Fruit fly (Drosophila melanogaster): ENCODE results near the gene CadN.
A peak's percentile ranks its signal among the peaks of the same experiment; 100 is the strongest.

Gene CadN

DNA sequence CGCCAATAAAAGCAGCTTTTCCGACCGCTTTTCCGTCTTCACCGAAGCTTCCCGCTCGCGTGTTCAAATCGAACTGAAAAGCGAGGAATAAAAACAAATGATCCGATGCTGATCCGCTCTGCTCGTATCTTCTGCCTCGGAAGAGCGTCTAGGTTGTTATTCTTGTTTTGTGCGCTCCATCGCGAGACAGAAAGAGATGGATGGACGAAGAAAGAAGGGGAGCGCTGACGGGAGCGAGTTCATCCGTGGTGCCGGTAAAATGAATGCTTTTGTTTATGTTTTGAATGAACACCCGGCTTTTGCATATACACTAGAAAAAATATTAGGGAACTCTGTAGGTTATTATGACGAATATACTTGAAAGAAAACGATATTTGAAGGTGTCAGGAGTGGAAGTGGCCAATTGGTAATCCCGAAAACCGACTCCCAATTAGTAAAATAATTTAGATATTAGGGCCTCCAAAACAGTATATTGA is at the start of gene CadN (continued):
- TF ChIP-seq esn (GFP tag; optimal IDR thresholded peaks at IDR 0.05) (peak; percentile 31), CG8632 (GFP tag; optimal IDR thresholded peaks at IDR 0.05) (no peak), CG32006 (GFP tag; optimal IDR thresholded peaks at IDR 0.05) (peak; percentile 64), Ets96B (tag; optimal IDR thresholded peaks at IDR 0.05) (peak; percentile 67), CG31627 (GFP tag; optimal IDR thresholded peaks at IDR 0.05) (no peak), CG6792 (GFP tag; optimal IDR thresholded peaks at IDR 0.05) (peak; percentile 30), pdm3 (GFP tag; optimal IDR thresholded peaks at IDR 0.05) (peak; percentile 38), Met (GFP tag; optimal IDR thresholded peaks at IDR 0.05) (peak; percentile 5)

- no peak for TF ChIP-seq dac (GFP tag; optimal IDR thresholded peaks at IDR 0.05)
- TF ChIP-seq Sox102F (GFP tag; optimal IDR thresholded peaks at IDR 0.05) = no peak
- TF ChIP-seq salr (GFP tag; optimal IDR thresholded peaks at IDR 0.05) = no peak
- no peak for TF ChIP-seq CG6854 (GFP tag; optimal IDR thresholded peaks at IDR 0.05)
- no peak for TF ChIP-seq acj6 (GFP tag; optimal IDR thresholded peaks at IDR 0.05)
- TF ChIP-seq Eip75B (GFP tag; optimal IDR thresholded peaks at IDR 0.05) = no peak
- TF ChIP-seq CG6792 (GFP tag; optimal IDR thresholded peaks at IDR 0.05) = no peak
- no peak for TF ChIP-seq Smox (GFP tag; optimal IDR thresholded peaks at IDR 0.05)
- no peak for TF ChIP-seq Sox15 (GFP tag; optimal IDR thresholded peaks at IDR 0.05)
- TF ChIP-seq svp (GFP tag) = no peak
These were observed 34.4 kb upstream of the CadN start, which contains the start of gene CG42830 for dm6 chr2L:17812572-17812971. Gene CG42830 (minus strand): TSS chr2L:17812672.

DNA sequence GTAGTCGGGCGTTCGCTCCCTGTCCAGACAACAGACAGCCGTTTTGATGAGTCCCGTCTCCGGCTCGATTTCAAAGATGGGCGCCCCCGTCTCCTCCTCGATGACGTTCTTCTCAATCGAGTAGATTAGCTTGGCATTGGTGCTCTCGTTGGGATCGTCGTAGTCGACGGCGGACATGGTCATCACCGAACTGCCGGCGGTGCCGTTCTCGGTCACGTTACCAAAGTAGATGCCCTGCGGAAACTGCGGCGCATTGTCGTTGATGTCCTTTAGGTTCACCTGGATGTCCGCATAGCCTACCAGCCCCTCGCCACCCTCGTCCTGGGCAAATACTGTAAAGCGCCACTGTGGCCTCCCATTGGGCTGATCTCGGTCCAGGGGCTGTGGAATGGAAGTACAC is 25.0 kb upstream of the CadN start:
- no peak for TF ChIP-seq CG3919 (GFP tag; optimal IDR thresholded peaks at IDR 0.05)
- no peak for TF ChIP-seq fd59A (GFP tag; optimal IDR thresholded peaks at IDR 0.05)
- TF ChIP-seq Lpt (GFP tag; optimal IDR thresholded peaks at IDR 0.05) = no peak
- TF ChIP-seq CG8632 (GFP tag; optimal IDR thresholded peaks at IDR 0.05) = no peak
- TF ChIP-seq CG11902 (GFP tag; optimal IDR thresholded peaks at IDR 0.05) = no peak
- no peak for TF ChIP-seq CG10631 (GFP tag; optimal IDR thresholded peaks at IDR 0.05)
- no peak for TF ChIP-seq CG32006 (GFP tag; optimal IDR thresholded peaks at IDR 0.05)
- no peak for TF ChIP-seq svp (GFP tag)
- TF ChIP-seq CG1621 (tag; optimal IDR thresholded peaks at IDR 0.05) = no peak
- TF ChIP-seq CG15336 (GFP tag; IDR thresholded peaks at IDR 0.05) = no peak
- TF ChIP-seq CG34406 (GFP tag; optimal IDR thresholded peaks at IDR 0.05) = no peak
- TF ChIP-seq salr (GFP tag; optimal IDR thresholded peaks at IDR 0.05) = no peak
- TF ChIP-seq Sox15 (GFP tag; optimal IDR thresholded peaks at IDR 0.05) = no peak
- no peak for TF ChIP-seq Gug (GFP tag; IDR thresholded peaks at IDR 0.05)
- no peak for TF ChIP-seq Sox102F (GFP tag; optimal IDR thresholded peaks at IDR 0.05)
- TF ChIP-seq CG6808 (GFP tag; optimal IDR thresholded peaks at IDR 0.05) = no peak
- TF ChIP-seq acj6 (GFP tag; optimal IDR thresholded peaks at IDR 0.05) = no peak
- TF ChIP-seq CG8119 (GFP tag; IDR thresholded peaks at IDR 0.05) = no peak
- no peak for TF ChIP-seq net (GFP tag; optimal IDR thresholded peaks at IDR 0.05)
- TF ChIP-seq Blimp-1 (GFP tag; optimal IDR thresholded peaks at IDR 0.05) = no peak

DNA sequence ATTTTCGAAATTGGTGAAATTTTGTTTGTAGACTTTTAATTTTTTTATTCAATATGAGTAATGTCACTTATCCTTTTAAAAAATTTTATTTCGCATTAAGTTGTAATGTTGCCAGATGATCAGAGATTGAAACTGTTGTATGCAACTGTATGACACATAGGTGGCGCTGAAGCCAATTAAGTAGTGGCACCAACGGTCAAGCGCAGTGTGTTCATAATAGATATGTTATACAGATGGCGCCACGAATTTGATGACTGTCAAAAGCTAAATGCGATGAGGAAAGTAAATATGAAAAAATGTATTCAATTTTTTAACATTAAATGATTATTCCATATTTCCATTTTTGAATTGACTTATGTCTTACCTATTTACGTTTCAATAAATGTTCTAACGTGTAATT is 6.5 kb upstream of the CadN start:
- TF ChIP-seq fkh (GFP tag; optimal IDR thresholded peaks at IDR 0.05) (no peak), CG16779 (tag; optimal IDR thresholded peaks at IDR 0.05) (no peak), CG9139 (GFP tag; optimal IDR thresholded peaks at IDR 0.05) (no peak), Hr39 (GFP tag; optimal IDR thresholded peaks at IDR 0.05) (peak; percentile 23), cyc (GFP tag; optimal IDR thresholded peaks at IDR 0.05) (peak; percentile 17), CG8119 (GFP tag; IDR thresholded peaks at IDR 0.05) (no peak), esn (GFP tag; optimal IDR thresholded peaks at IDR 0.05) (no peak)

- TF ChIP-seq pdm3 (GFP tag; optimal IDR thresholded peaks at IDR 0.05) (no peak), lz (GFP tag; optimal IDR thresholded peaks at IDR 0.05) (no peak), CG3032 (tag; optimal IDR thresholded peaks at IDR 0.05) (no peak), ss (GFP tag; optimal IDR thresholded peaks at IDR 0.05) (no peak), esn (GFP tag; optimal IDR thresholded peaks at IDR 0.05) (no peak), salr (GFP tag; optimal IDR thresholded peaks at IDR 0.05) (no peak), Ets96B (tag; optimal IDR thresholded peaks at IDR 0.05) (no peak), Met (GFP tag; optimal IDR thresholded peaks at IDR 0.05) (no peak), CG34406 (GFP tag; optimal IDR thresholded peaks at IDR 0.05) (no peak), CG8319 (GFP tag; optimal IDR thresholded peaks at IDR 0.05) (no peak), Ets21C (GFP tag; optimal IDR thresholded peaks at IDR 0.05) (no peak), vri (GFP tag; optimal IDR thresholded peaks at IDR 0.05) (no peak), Sox102F (GFP tag; optimal IDR thresholded peaks at IDR 0.05) (no peak), CG8632 (GFP tag; optimal IDR thresholded peaks at IDR 0.05) (no peak), dac (GFP tag; optimal IDR thresholded peaks at IDR 0.05) (no peak)
These were observed 5.3 kb upstream of the CadN start for dm6 chr2L:17783477-17783876.

Measured in whole organism, prepupa.